Fruit fly (Drosophila melanogaster) whole organism, embryonic: ENCODE measurements around the gene CG17754.

ENCODE experiments used
- Antp ChIP-seq: fragments of 200-800 bp; sonication (Bioruptor generic); optimal IDR thresholded peaks from 3 replicates; lab custom pipeline; 2016; ENCODE audit warnings: missing biosample characterization, missing genetic modification characterization
- B-H1 ChIP-seq: fragments of 200-800 bp; sonication (Bioruptor generic); IDR thresholded peaks from 3 replicates; pipeline ENCODE4 v1.3.6; 2022; ENCODE audit warnings: missing biosample characterization, missing genetic modification characterization
- BtbVII ChIP-seq: fragments of 200-800 bp; sonication (Bioruptor generic); optimal IDR thresholded peaks from 3 replicates; lab custom pipeline; 2017; ENCODE audit warnings: missing biosample characterization, mild to moderate bottlenecking, missing genetic modification characterization
- CG10959 ChIP-seq: fragments of 200-800 bp; sonication (Bioruptor generic); IDR thresholded peaks from 2 replicates; pipeline ENCODE4 v1.3.6; 2022; ENCODE audit warnings: missing biosample characterization, missing genetic modification characterization
- CG11696 ChIP-seq: fragments of 200-800 bp; sonication (Bioruptor generic); IDR thresholded peaks from 2 replicates; pipeline ENCODE4 v1.3.6; 2022; ENCODE audit warnings: missing biosample characterization, missing genetic modification characterization
- CG1233 ChIP-seq: fragments of 200-800 bp; sonication (Bioruptor generic); optimal IDR thresholded peaks from 4 replicates; lab custom pipeline; 2018; ENCODE audit warnings: missing biosample characterization, mild to moderate bottlenecking, missing genetic modification characterization
- CG18619 ChIP-seq: fragments of 200-800 bp; sonication (Bioruptor generic); optimal IDR thresholded peaks from 3 replicates; lab custom pipeline; 2017; ENCODE audit warnings: missing biosample characterization, mild to moderate bottlenecking, missing genetic modification characterization
- CG31365 ChIP-seq: fragments of 200-800 bp; sonication (Bioruptor generic); optimal IDR thresholded peaks from 2 replicates; lab custom pipeline; 2018; ENCODE audit warnings: missing biosample characterization, mild to moderate bottlenecking, missing genetic modification characterization
- CG31388 ChIP-seq: fragments of 200-800 bp; sonication (Bioruptor generic); optimal IDR thresholded peaks from 2 replicates; lab custom pipeline; 2016; ENCODE audit warnings: missing biosample characterization, missing genetic modification characterization
- CG3838 ChIP-seq: fragments of 200-800 bp; sonication (Bioruptor generic); optimal IDR thresholded peaks from 3 replicates; lab custom pipeline; 2016; ENCODE audit warnings: missing biosample characterization, missing genetic modification characterization
- CG4404 ChIP-seq: fragments of 200-800 bp; sonication (Bioruptor generic); IDR thresholded peaks from 2 replicates; pipeline ENCODE4 v1.3.6; 2022; ENCODE audit warnings: missing biosample characterization, missing genetic modification characterization
- CG6689 ChIP-seq: fragments of 200-800 bp; sonication (Bioruptor generic); IDR thresholded peaks from 2 replicates; pipeline ENCODE4 v1.3.6; 2022; ENCODE audit warnings: missing biosample characterization, missing genetic modification characterization
- CG6791 ChIP-seq: fragments of 200-800 bp; sonication (Bioruptor generic); IDR thresholded peaks from 3 replicates; pipeline ENCODE4 v1.3.6; 2022; ENCODE audit warnings: missing biosample characterization, missing genetic modification characterization; ENCODE audit not compliant: partially characterized antibody
- CG7271 ChIP-seq: fragments of 200-800 bp; sonication (Bioruptor generic); optimal IDR thresholded peaks from 2 replicates; lab custom pipeline; 2018; ENCODE audit warnings: missing biosample characterization, mild to moderate bottlenecking, missing genetic modification characterization, moderate library complexity
- CG8281 ChIP-seq: fragments of 200-800 bp; sonication (Bioruptor generic); optimal IDR thresholded peaks from 2 replicates; lab custom pipeline; 2018; ENCODE audit warnings: missing biosample characterization, mild to moderate bottlenecking, missing genetic modification characterization, moderate library complexity
- CG8290 ChIP-seq, 3 experiments: fragments of 200-800 bp; sonication (Bioruptor generic); optimal IDR thresholded peaks; 2 replicates each; lab custom pipeline; 2016 to 2019; ENCODE audit warnings: missing biosample characterization in 3 of 3, missing genetic modification characterization in 3 of 3, mild to moderate bottlenecking in 2 of 3, moderate library complexity in 1 of 3
- CG8924 ChIP-seq: fragments of 200-800 bp; optimal IDR thresholded peaks from 3 replicates; lab custom pipeline; 2019; ENCODE audit warnings: missing biosample characterization, mild to moderate bottlenecking, missing genetic modification characterization, moderate library complexity
- CG8944 ChIP-seq: fragments of 200-800 bp; sonication (Bioruptor generic); optimal IDR thresholded peaks from 3 replicates; lab custom pipeline; 2016; ENCODE audit warnings: missing biosample characterization, missing genetic modification characterization
- CG9797 ChIP-seq: fragments of 200-800 bp; sonication (Bioruptor generic); optimal IDR thresholded peaks from 3 replicates; lab custom pipeline; 2018; ENCODE audit warnings: missing biosample characterization, mild to moderate bottlenecking, missing genetic modification characterization
- Dip3 ChIP-seq: fragments of 200-800 bp; sonication (Bioruptor generic); optimal IDR thresholded peaks from 3 replicates; lab custom pipeline; 2016; ENCODE audit warnings: missing biosample characterization, missing genetic modification characterization
- Ets65A ChIP-seq: fragments of 200-800 bp; sonication (Bioruptor generic); peaks from one replicate; lab custom pipeline; 2016; ENCODE audit warnings: missing biosample characterization, missing genetic modification characterization
- Fer2 ChIP-seq: fragments of 200-800 bp; sonication (Bioruptor generic); optimal IDR thresholded peaks from 2 replicates; lab custom pipeline; 2018; ENCODE audit warnings: missing biosample characterization, mild to moderate bottlenecking, missing genetic modification characterization, moderate library complexity
- Fer3 ChIP-seq: fragments of 200-800 bp; sonication (Bioruptor generic); optimal IDR thresholded peaks from 2 replicates; lab custom pipeline; 2018; ENCODE audit warnings: missing biosample characterization, mild to moderate bottlenecking, missing genetic modification characterization, moderate library complexity
- H15 ChIP-seq: fragments of 200-800 bp; sonication (Bioruptor generic); IDR thresholded peaks from 3 replicates; pipeline ENCODE4 v1.3.6; 2022; ENCODE audit warnings: missing biosample characterization, missing genetic modification characterization
- Lpt ChIP-seq: fragments of >200 bp; optimal IDR thresholded peaks from 2 replicates; lab custom pipeline; 2018; ENCODE audit warnings: missing biosample characterization, missing genetic modification characterization
- Mes4 ChIP-seq: fragments of 200-800 bp; sonication (Bioruptor generic); optimal IDR thresholded peaks from 2 replicates; lab custom pipeline; 2016; ENCODE audit warnings: missing biosample characterization, missing genetic modification characterization
- Nf-YA ChIP-seq: fragments of 200-800 bp; sonication (Bioruptor generic); IDR thresholded peaks from 2 replicates; pipeline ENCODE4 v1.3.6; 2022; ENCODE audit warnings: missing biosample characterization, missing genetic modification characterization
- Nf-YC ChIP-seq: fragments of 200-800 bp; optimal IDR thresholded peaks from 3 replicates; lab custom pipeline; 2019; ENCODE audit warnings: missing biosample characterization, mild to moderate bottlenecking, missing genetic modification characterization, moderate library complexity
- Pdp1 ChIP-seq, 2 experiments: fragments of 200-800 bp; sonication (Bioruptor generic); optimal IDR thresholded peaks; 3 replicates each; lab custom pipeline; 2016; ENCODE audit warnings: missing biosample characterization in 2 of 2, missing genetic modification characterization in 2 of 2, mild to moderate bottlenecking in 1 of 2, moderate library complexity in 1 of 2
- Vsx1 ChIP-seq: fragments of 200-800 bp; sonication (Bioruptor generic); optimal IDR thresholded peaks from 2 replicates; lab custom pipeline; 2017; ENCODE audit warnings: missing biosample characterization, mild to moderate bottlenecking, missing genetic modification characterization, missing genetic modification reagents
- aop ChIP-seq: fragments of 200-800 bp; sonication (Bioruptor generic); IDR thresholded peaks from 2 replicates; pipeline ENCODE4 v1.3.6; 2022; ENCODE audit warnings: missing biosample characterization, missing genetic modification characterization
- az2 ChIP-seq: fragments of 200-800 bp; sonication (Bioruptor generic); optimal IDR thresholded peaks from 3 replicates; lab custom pipeline; 2016; ENCODE audit warnings: missing biosample characterization, missing genetic modification characterization
- bowl ChIP-seq: fragments of 200-800 bp; sonication (Bioruptor generic); IDR thresholded peaks from 2 replicates; pipeline ENCODE4 v1.3.6; 2022; ENCODE audit warnings: missing biosample characterization, missing genetic modification characterization
- chm ChIP-seq: fragments of 200-800 bp; sonication (Bioruptor generic); IDR thresholded peaks from 2 replicates; pipeline ENCODE4 v1.3.6; 2022; ENCODE audit warnings: missing biosample characterization, missing genetic modification characterization
- ci ChIP-seq: fragments of 200-800 bp; sonication (Bioruptor generic); IDR thresholded peaks from 3 replicates; pipeline ENCODE4 v1.3.6; 2022; ENCODE audit warnings: missing biosample characterization, missing genetic modification characterization
- croc ChIP-seq: fragments of 200-800 bp; sonication (Bioruptor generic); conservative IDR thresholded peaks from 3 replicates; pipeline ENCODE4 v1.3.6; 2022; ENCODE audit warnings: missing biosample characterization, missing genetic modification characterization
- crol ChIP-seq: fragments of 200-800 bp; sonication (Bioruptor generic); IDR thresholded peaks from 2 replicates; pipeline ENCODE4 v1.3.6; 2022; ENCODE audit warnings: missing biosample characterization, missing genetic modification characterization
- disco-r ChIP-seq: fragments of 200-800 bp; sonication (Bioruptor generic); optimal IDR thresholded peaks from 2 replicates; lab custom pipeline; 2016; ENCODE audit warnings: missing biosample characterization, missing genetic modification characterization
- eve ChIP-seq, 2 experiments: fragments of >200 bp; optimal IDR thresholded peaks; 2 replicates each; lab custom pipeline; 2017; ENCODE audit warnings: missing biosample characterization in 2 of 2, missing genetic modification characterization in 2 of 2
- fu2 ChIP-seq: fragments of 200-800 bp; sonication (Bioruptor generic); optimal IDR thresholded peaks from 2 replicates; lab custom pipeline; 2016; ENCODE audit warnings: missing biosample characterization, missing genetic modification characterization
- gt ChIP-seq: fragments of 200-800 bp; sonication (Bioruptor generic); IDR thresholded peaks from 2 replicates; pipeline ENCODE4 v1.3.6; 2022; ENCODE audit warnings: missing biosample characterization, missing genetic modification characterization
- jigr1 ChIP-seq: fragments of 200-800 bp; sonication (Bioruptor generic); IDR thresholded peaks from 3 replicates; pipeline ENCODE4 v1.3.6; 2022; ENCODE audit warnings: missing biosample characterization, missing genetic modification characterization
- lmd ChIP-seq: fragments of 200-800 bp; sonication (Bioruptor generic); IDR thresholded peaks from 2 replicates; pipeline ENCODE4 v1.3.6; 2022; ENCODE audit warnings: missing biosample characterization, missing genetic modification characterization
- pan ChIP-seq, 4 experiments: fragments of >200 bp in 3 of 4; fragments of 200-800 bp in 1 of 4; sonication (Bioruptor generic) in 1 of 4; optimal IDR thresholded peaks in 3 of 4; IDR thresholded peaks in 1 of 4; 2 replicates each; pipeline versions ENCODE4 v1.3.6 to Lab custom; 2017 to 2022; ENCODE audit warnings: missing biosample characterization in 2 of 4, missing genetic modification characterization in 2 of 4, mixed read lengths in 1 of 4
- phol ChIP-seq: fragments of 200-800 bp; sonication (Bioruptor generic); optimal IDR thresholded peaks from 3 replicates; lab custom pipeline; 2018; ENCODE audit warnings: missing biosample characterization, mild to moderate bottlenecking, missing genetic modification characterization, moderate library complexity
- salm ChIP-seq: fragments of 200-800 bp; sonication (Bioruptor generic); optimal IDR thresholded peaks from 2 replicates; lab custom pipeline; 2018; ENCODE audit warnings: missing biosample characterization, mild to moderate bottlenecking, missing genetic modification characterization
- schlank ChIP-seq: fragments of 200-800 bp; sonication (Bioruptor generic); optimal IDR thresholded peaks from 2 replicates; lab custom pipeline; 2018; ENCODE audit warnings: missing biosample characterization, mild to moderate bottlenecking, missing genetic modification characterization
- sisA ChIP-seq: fragments of 200-800 bp; sonication (Bioruptor generic); IDR thresholded peaks from 2 replicates; pipeline ENCODE4 v1.3.6; 2022; ENCODE audit warnings: missing biosample characterization, missing genetic modification characterization
- sug ChIP-seq: fragments of 200-800 bp; optimal IDR thresholded peaks from 2 replicates; lab custom pipeline; 2019; ENCODE audit warnings: missing biosample characterization, mild to moderate bottlenecking, missing genetic modification characterization, moderate library complexity
- twi ChIP-seq: fragments of 200-800 bp; optimal IDR thresholded peaks from 2 replicates; lab custom pipeline; 2019; ENCODE audit warnings: missing biosample characterization, mild to moderate bottlenecking, missing genetic modification characterization, moderate library complexity
- zfh2 ChIP-seq: fragments of 200-800 bp; sonication (Bioruptor generic); optimal IDR thresholded peaks from 2 replicates; lab custom pipeline; 2016; ENCODE audit warnings: missing biosample characterization, missing genetic modification characterization

Gene CG17754

dm6 chrX:9247171-9247783 is 2.9 kb upstream of the CG17754 start, which contains the start of the genes amx and Dsor1 (continued):
- TF ChIP-seq schlank (tag; lab: Kevin White, UChicago) (no peak), Dip3 (no peak), fu2 (GFP tag; lab: Kevin White, UChicago) (no peak), CG1233 (GFP tag; lab: Kevin White, UChicago) (no peak), CG31388 (GFP tag; lab: Kevin White, UChicago) (no peak), CG8290 (GFP tag; optimal IDR thresholded peaks at IDR 0.05; lab: Kevin White, UChicago) (no peak), CG8290 (tag; optimal IDR thresholded peaks at IDR 0.05; lab: Kevin White, UChicago) (no peak), Pdp1 (GFP tag; optimal IDR thresholded peaks at IDR 0.05; lab: Kevin White, UChicago) (peak in 1 of 2 experiments; percentile 3), Nf-YA (GFP tag; lab: Robert Waterston, UW) (no peak), Fer3 (tag; lab: Kevin White, UChicago) (no peak), CG10959 (GFP tag; lab: Robert Waterston, UW) (no peak), az2 (GFP tag; lab: Kevin White, UChicago) (no peak), CG6689 (GFP tag; lab: Robert Waterston, UW) (no peak), B-H1 (GFP tag; lab: Robert Waterston, UW) (no peak), croc (GFP tag; lab: Robert Waterston, UW) (no peak), gt (GFP tag; lab: Robert Waterston, UW) (no peak), H15 (GFP tag; lab: Robert Waterston, UW) (no peak), Vsx1 (no peak), eve (GFP tag; optimal IDR thresholded peaks at IDR 0.05; lab: Kevin White, UChicago) (no peak), pan (optimal IDR thresholded peaks at IDR 0.05; lab: Kevin White, UChicago) (no peak), pan (GFP tag; optimal IDR thresholded peaks at IDR 0.05 in 1 of 2, IDR thresholded peaks at IDR 0.05 in 1 of 2) (no peak), CG18619 (GFP tag; lab: Kevin White, UChicago) (no peak), CG3838 (GFP tag; lab: Kevin White, UChicago) (no peak), CG8944 (no peak), Ets65A (no peak), CG4404 (GFP tag; lab: Robert Waterston, UW) (no peak), ci (no peak), lmd (GFP tag; lab: Robert Waterston, UW) (no peak), CG8281 (tag; lab: Kevin White, UChicago) (no peak), chm (no peak), CG31365 (tag; lab: Kevin White, UChicago) (no peak), disco-r (GFP tag; lab: Kevin White, UChicago) (no peak), salm (tag; lab: Kevin White, UChicago) (no peak), twi (tag; lab: Kevin White, UChicago) (no peak), CG7271 (tag; lab: Kevin White, UChicago) (no peak), Mes4 (GFP tag; lab: Kevin White, UChicago) (no peak), sisA (no peak), zfh2 (GFP tag; lab: Kevin White, UChicago) (no peak), jigr1 (no peak), aop (no peak), CG8924 (tag; lab: Kevin White, UChicago) (no peak), CG6791 (GFP tag; lab: Robert Waterston, UW) (no peak), bowl (GFP tag; lab: Robert Waterston, UW) (no peak), crol (GFP tag; lab: Robert Waterston, UW) (peak; percentile 99), phol (tag; lab: Kevin White, UChicago) (peak; percentile 32), sug (tag; lab: Kevin White, UChicago) (peak; percentile 5), Nf-YC (tag; lab: Kevin White, UChicago) (peak; percentile 14), CG11696 (GFP tag; lab: Robert Waterston, UW) (no peak), Fer2 (tag; lab: Kevin White, UChicago) (no peak), Antp (no peak), Lpt (GFP tag; lab: Kevin White, UChicago) (no peak), BtbVII (GFP tag; lab: Kevin White, UChicago) (no peak), CG9797 (peak; percentile 77)
